Fruit fly (Drosophila melanogaster): ENCODE results near the gene Zcchc7.

Gene Zcchc7

dm6 chr3L:16844920-16845573 is at the start of gene Zcchc7, which contains the start of gene kud (continued):
- TF ChIP-seq tup (GFP tag; optimal IDR thresholded peaks at IDR 0.05) (no peak), Dbx (GFP tag; IDR thresholded peaks at IDR 0.05) (peak; percentile 28; the same call in 1 of the 3 replicates), CG4820 (GFP tag; optimal IDR thresholded peaks at IDR 0.05) (peak; percentile 97), CG8388 (GFP tag; optimal IDR thresholded peaks at IDR 0.05) (peak; percentile 21), lola (GFP tag; optimal IDR thresholded peaks at IDR 0.05) (peak in 1 of 3 experiments; percentile 65), Fer1 (GFP tag; optimal IDR thresholded peaks at IDR 0.05) (peak; percentile 70), CG15514 (GFP tag; optimal IDR thresholded peaks at IDR 0.05) (peak; percentile 66), onecut (GFP tag; IDR thresholded peaks at IDR 0.05) (no peak), peb (GFP tag; IDR thresholded peaks at IDR 0.05) (no peak), H2.0 (GFP tag; IDR thresholded peaks at IDR 0.05) (no peak), E2f1 (GFP tag; IDR thresholded peaks at IDR 0.05) (no peak), gt (GFP tag; IDR thresholded peaks at IDR 0.05) (no peak), sqz (GFP tag; optimal IDR thresholded peaks at IDR 0.05) (no peak), maf-S (GFP tag; optimal IDR thresholded peaks at IDR 0.05) (peak; percentile 36), slbo (GFP tag; IDR thresholded peaks at IDR 0.05) (peak; percentile 60), CG2199 (GFP tag; IDR thresholded peaks at IDR 0.05) (no peak), emc (GFP tag; optimal IDR thresholded peaks at IDR 0.05) (no peak), B-H2 (GFP tag; optimal IDR thresholded peaks at IDR 0.05) (peak; percentile 69), CG11723 (GFP tag; optimal IDR thresholded peaks at IDR 0.05) (peak; percentile 53), repo (GFP tag; optimal IDR thresholded peaks at IDR 0.05) (peak; percentile 17), Blimp-1 (GFP tag; optimal IDR thresholded peaks at IDR 0.05) (no peak), gcm2 (GFP tag; optimal IDR thresholded peaks at IDR 0.05) (peak; percentile 21), D (optimal IDR thresholded peaks at IDR 0.05) (no peak), D (GFP tag; optimal IDR thresholded peaks at IDR 0.05) (no peak), CG2116 (GFP tag; optimal IDR thresholded peaks at IDR 0.05) (peak; percentile 99), CG10209 (GFP tag; optimal IDR thresholded peaks at IDR 0.05) (peak; percentile 54), CG15479 (GFP tag; optimal IDR thresholded peaks at IDR 0.05) (no peak), CG11695 (GFP tag; IDR thresholded peaks at IDR 0.05) (no peak), CG10979 (tag; optimal IDR thresholded peaks at IDR 0.05) (peak; percentile 20), CG15011 (GFP tag; optimal IDR thresholded peaks at IDR 0.05) (no peak), scrt (GFP tag; optimal IDR thresholded peaks at IDR 0.05) (no peak), bbx (GFP tag; IDR thresholded peaks at IDR 0.05; ENCODE audit: partially characterized antibody) (peak; percentile 7; the same call in 1 of the 2 replicates), nmo (GFP tag; optimal IDR thresholded peaks at IDR 0.05) (peak; percentile 79), CG43689 (GFP tag; IDR thresholded peaks at IDR 0.05) (no peak), crol (GFP tag; IDR thresholded peaks at IDR 0.05) (no peak), CG12942 (GFP tag; optimal IDR thresholded peaks at IDR 0.05) (peak; percentile 17), unc-4 (GFP tag; IDR thresholded peaks at IDR 0.05; ENCODE audit: partially characterized antibody) (no peak), CG18619 (GFP tag; optimal IDR thresholded peaks at IDR 0.05) (peak; percentile 49), so (GFP tag; IDR thresholded peaks at IDR 0.05) (no peak), MESR4 (GFP tag; optimal IDR thresholded peaks at IDR 0.05) (peak; percentile 93), Dad (GFP tag; optimal IDR thresholded peaks at IDR 0.05) (peak; percentile 58), Adf1 (GFP tag; IDR thresholded peaks at IDR 0.05) (no peak), Pdp1 (GFP tag; optimal IDR thresholded peaks at IDR 0.05) (peak in 1 of 2 experiments; percentile 52), pan (optimal IDR thresholded peaks at IDR 0.05) (no peak), pan (GFP tag; optimal IDR thresholded peaks at IDR 0.05 in 1 of 2, IDR thresholded peaks at IDR 0.05 in 1 of 2) (peak in 1 of 2 experiments; percentile 13), CG4424 (GFP tag; optimal IDR thresholded peaks at IDR 0.05) (peak; percentile 52), dysf (GFP tag; IDR thresholded peaks at IDR 0.05) (peak; percentile 63; the same call in 2 of the 3 replicates), cad (GFP tag; optimal IDR thresholded peaks at IDR 0.05) (no peak), CG11085 (GFP tag; IDR thresholded peaks at IDR 0.05) (0 out of 2 replicates have a peak, but pooled peaks have one; percentile 8), CG13123 (GFP tag; optimal IDR thresholded peaks at IDR 0.05) (peak; percentile 2), br (optimal IDR thresholded peaks at IDR 0.05) (no peak)

All from whole organism, embryonic.